Worm (Caenorhabditis elegans) whole organism, L1 larva: Measurements from ENCODE around the gene C27D9.2.

ENCODE experiments used
- Y116A8C.19 ChIP-seq: sonication (generic microtip); optimal IDR thresholded peaks from 2 replicates; lab custom pipeline; 2016; ENCODE audit warnings: missing compliant biosample characterization, missing genetic modification characterization, borderline replicate concordance
- alr-1 ChIP-seq: fragments of 200-800 bp; sonication (Bioruptor generic); optimal IDR thresholded peaks from 2 replicates; lab custom pipeline; 2018; ENCODE audit warnings: borderline replicate concordance, mild to moderate bottlenecking, missing genetic modification characterization, missing compliant biosample characterization
- ama-1 ChIP-seq: fragments of 150-350 bp; optimal IDR thresholded peaks from 2 replicates; lab custom pipeline; 2014
- blmp-1 ChIP-seq: fragments of 150-350 bp; optimal IDR thresholded peaks from 2 replicates; lab custom pipeline; 2014; ENCODE audit warnings: missing biosample characterization, missing genetic modification characterization
- ceh-88 ChIP-seq: fragments of 200-800 bp; sonication (Bioruptor generic); IDR thresholded peaks from 2 replicates; pipeline ENCODE4 v1.3.6; 2022; ENCODE audit warnings: missing genetic modification characterization, missing compliant biosample characterization
- ceh-90 ChIP-seq: sonication (generic microtip); optimal IDR thresholded peaks from 2 replicates; lab custom pipeline; 2016; ENCODE audit warnings: missing genetic modification characterization, missing compliant biosample characterization
- ces-1 ChIP-seq: fragments of 150-350 bp; optimal IDR thresholded peaks from 2 replicates; lab custom pipeline; 2014; ENCODE audit warnings: missing biosample characterization, missing genetic modification reagents, missing genetic modification characterization
- efl-1 ChIP-seq, 4 experiments: fragments of 150-350 bp; optimal IDR thresholded peaks in 3 of 4; peaks in 1 of 4; 1 replicate in 1 of 4; 2 replicates in 3 of 4; lab custom pipeline; 2014; ENCODE audit warnings: missing biosample characterization in 2 of 4, missing genetic modification characterization in 2 of 4, missing genetic modification reagents in 2 of 4
- egl-13 ChIP-seq: sonication (generic microtip); optimal IDR thresholded peaks from 2 replicates; lab custom pipeline; 2016; ENCODE audit warnings: missing genotype, missing genetic modification reagents, missing genetic modification characterization, missing compliant biosample characterization
- egl-27 ChIP-seq, 2 experiments: fragments of 150-350 bp in 1 of 2; sonication (generic microtip); optimal IDR thresholded peaks; 3 replicates each; lab custom pipeline; 2017 to 2018; ENCODE audit warnings: missing biosample characterization in 2 of 2, missing genetic modification characterization in 2 of 2, missing genetic modification reagents in 2 of 2
- elt-3 ChIP-seq, 6 experiments: fragments of 150-350 bp in 1 of 6; sonication (generic microtip); optimal IDR thresholded peaks; 2 replicates each; lab custom pipeline; 2017 to 2018; ENCODE audit warnings: missing biosample characterization in 6 of 6, missing genetic modification characterization in 6 of 6, inconsistent platforms in 1 of 6
- fkh-4 ChIP-seq: sonication (generic microtip); optimal IDR thresholded peaks from 2 replicates; lab custom pipeline; 2016; ENCODE audit warnings: missing compliant biosample characterization, missing genetic modification characterization, borderline replicate concordance
- fkh-8 ChIP-seq: sonication (generic microtip); optimal IDR thresholded peaks from 2 replicates; lab custom pipeline; 2016; ENCODE audit warnings: mild to moderate bottlenecking, missing genetic modification characterization, missing compliant biosample characterization
- grh-1 ChIP-seq: fragments of 200-800 bp; sonication (Bioruptor generic); IDR thresholded peaks from 2 replicates; pipeline ENCODE4 v1.3.6; 2022; ENCODE audit warnings: missing genetic modification reagents, missing genetic modification characterization, missing compliant biosample characterization
- hlh-4 ChIP-seq: sonication (generic microtip); optimal IDR thresholded peaks from 2 replicates; lab custom pipeline; 2016; ENCODE audit warnings: mild to moderate bottlenecking, missing genetic modification characterization, missing compliant biosample characterization
- hpl-2 ChIP-seq: fragments of 150-350 bp; optimal IDR thresholded peaks from 2 replicates; lab custom pipeline; 2014; ENCODE audit warnings: missing biosample characterization, missing genetic modification reagents, missing genetic modification characterization
- irx-1 ChIP-seq: sonication (generic microtip); optimal IDR thresholded peaks from 2 replicates; lab custom pipeline; 2016; ENCODE audit warnings: missing genetic modification characterization, missing compliant biosample characterization
- isw-1 ChIP-seq: fragments of 200-800 bp; sonication (Bioruptor generic); IDR thresholded peaks from 2 replicates; pipeline ENCODE4 v1.3.6; 2022; ENCODE audit warnings: missing genetic modification characterization, missing compliant biosample characterization
- jun-1 ChIP-seq: fragments of 150-350 bp; optimal IDR thresholded peaks from 2 replicates; lab custom pipeline; 2014; ENCODE audit warnings: missing biosample characterization, missing genetic modification reagents, missing genetic modification characterization
- lin-14 ChIP-seq: fragments of 200-800 bp; sonication (Bioruptor generic); optimal IDR thresholded peaks from 2 replicates; lab custom pipeline; 2018; ENCODE audit warnings: mild to moderate bottlenecking, missing genetic modification characterization, moderate library complexity, missing compliant biosample characterization
- lsy-2 ChIP-seq, 2 experiments: fragments of 150-350 bp; optimal IDR thresholded peaks; 2 replicates each; lab custom pipeline; 2014; ENCODE audit warnings: missing biosample characterization in 2 of 2, missing genetic modification characterization in 2 of 2
- nhr-12 ChIP-seq: sonication (generic microtip); optimal IDR thresholded peaks from 2 replicates; lab custom pipeline; 2017; ENCODE audit warnings: missing biosample characterization, missing genetic modification characterization
- nhr-28 ChIP-seq: fragments of 150-350 bp; optimal IDR thresholded peaks from 2 replicates; lab custom pipeline; 2014; ENCODE audit warnings: missing biosample characterization, missing genetic modification characterization
- nhr-71 ChIP-seq: sonication (generic microtip); optimal IDR thresholded peaks from 2 replicates; lab custom pipeline; 2016; ENCODE audit warnings: mild to moderate bottlenecking, missing genetic modification characterization, moderate library complexity, missing compliant biosample characterization
- nhr-77 ChIP-seq: fragments of 150-350 bp; optimal IDR thresholded peaks from 2 replicates; lab custom pipeline; 2014; ENCODE audit warnings: missing biosample characterization, missing genetic modification characterization
- nhr-84 ChIP-seq: sonication (generic microtip); optimal IDR thresholded peaks from 2 replicates; lab custom pipeline; 2017; ENCODE audit warnings: missing biosample characterization, missing genetic modification characterization
- nhr-85 ChIP-seq: sonication (generic microtip); peaks from one replicate; lab custom pipeline; 2016; ENCODE audit warnings: missing genetic modification characterization, inconsistent platforms, missing compliant biosample characterization
- pag-3 ChIP-seq: sonication (generic microtip); optimal IDR thresholded peaks from 2 replicates; lab custom pipeline; 2017; ENCODE audit warnings: missing genetic modification characterization, mild to moderate bottlenecking, missing compliant biosample characterization, antibody characterized with exemption, borderline replicate concordance; ENCODE audit not compliant: insufficient read depth
- pax-3 ChIP-seq: fragments of 200-800 bp; sonication (Bioruptor generic); optimal IDR thresholded peaks from 2 replicates; lab custom pipeline; 2018; ENCODE audit warnings: mild to moderate bottlenecking, missing genetic modification characterization, moderate library complexity, missing compliant biosample characterization
- pqm-1 ChIP-seq: sonication (generic microtip); optimal IDR thresholded peaks from 3 replicates; lab custom pipeline; 2017; ENCODE audit warnings: missing biosample characterization, missing genetic modification characterization
- rnt-1 ChIP-seq: sonication (generic microtip); optimal IDR thresholded peaks from 2 replicates; lab custom pipeline; 2016; ENCODE audit warnings: mild to moderate bottlenecking, missing genetic modification characterization, moderate library complexity, missing compliant biosample characterization
- snu-23 ChIP-seq: sonication (generic microtip); optimal IDR thresholded peaks from 2 replicates; lab custom pipeline; 2016; ENCODE audit warnings: missing genetic modification characterization, missing compliant biosample characterization
- sox-4 ChIP-seq: sonication (generic microtip); optimal IDR thresholded peaks from 2 replicates; lab custom pipeline; 2016; ENCODE audit warnings: missing genetic modification characterization, missing compliant biosample characterization
- tlp-1 ChIP-seq: fragments of 150-350 bp; optimal IDR thresholded peaks from 2 replicates; lab custom pipeline; 2014; ENCODE audit warnings: missing biosample characterization, missing genetic modification characterization
- unc-86 ChIP-seq: sonication (generic microtip); optimal IDR thresholded peaks from 2 replicates; lab custom pipeline; 2016; ENCODE audit warnings: missing genetic modification characterization, missing compliant biosample characterization
- xbp-1 ChIP-seq: sonication (generic microtip); optimal IDR thresholded peaks from 2 replicates; lab custom pipeline; 2016; ENCODE audit warnings: missing genetic modification characterization, missing compliant biosample characterization
- ztf-4 ChIP-seq: fragments of 150-350 bp; optimal IDR thresholded peaks from 2 replicates; lab custom pipeline; 2014; ENCODE audit warnings: missing biosample characterization, missing genetic modification characterization

The C27D9.2 gene

ce11 chrII:4736585-4736984 is 20.1 kb downstream of the C27D9.2 start:
- TF ChIP-seq efl-1 (optimal IDR thresholded peaks at IDR 0.05; lab: Kevin White, UChicago) (peak in 1 of 2 experiments; percentile 12), efl-1 (GFP tag; optimal IDR thresholded peaks at IDR 0.05 in 1 of 2; lab: Kevin White, UChicago) (peak in 1 of 2 experiments; percentile 82), nhr-28 (tag; lab: Kevin White, UChicago) (no peak), lsy-2 (tag; optimal IDR thresholded peaks at IDR 0.05; lab: Kevin White, UChicago) (peak; percentile 19 to 20), nhr-71 (peak; percentile 65), lin-14 (peak; percentile 60), fkh-4 (tag; lab: Kevin White, UChicago) (no peak), grh-1 (no peak), nhr-77 (tag; lab: Kevin White, UChicago) (no peak), rnt-1 (tag; lab: Kevin White, UChicago) (peak; percentile 38), pag-3 (tag; lab: Kevin White, UChicago) (peak; percentile 58), snu-23 (GFP tag; lab: Kevin White, UChicago) (peak; percentile 19), egl-13 (tag; lab: Kevin White, UChicago) (no peak)

- no peak for TF ChIP-seq xbp-1 (tag; lab: Kevin White, UChicago)
- no peak for TF ChIP-seq hpl-2 (GFP tag; lab: Kevin White, UChicago)
- peak in 1 of 2 experiments; percentile 11 for TF ChIP-seq lsy-2 (tag; optimal IDR thresholded peaks at IDR 0.05; lab: Kevin White, UChicago)
- TF ChIP-seq nhr-84 = no peak
- TF ChIP-seq elt-3 (tag; optimal IDR thresholded peaks at IDR 0.05; lab: Kevin White, UChicago) = no peak
- TF ChIP-seq nhr-77 (tag; lab: Kevin White, UChicago) = no peak
- TF ChIP-seq fkh-8 (tag; lab: Kevin White, UChicago) = no peak
- TF ChIP-seq ztf-4 = no peak
- TF ChIP-seq irx-1 (tag; lab: Kevin White, UChicago) = no peak
- no peak for TF ChIP-seq ceh-90 (tag; lab: Kevin White, UChicago)
- TF ChIP-seq blmp-1 (tag; lab: Kevin White, UChicago) = peak; percentile 100
- no peak for TF ChIP-seq tlp-1 (tag; lab: Kevin White, UChicago)
- TF ChIP-seq sox-4 (tag; lab: Kevin White, UChicago) = no peak
- no peak for TF ChIP-seq unc-86 (tag; lab: Kevin White, UChicago)
- no peak for TF ChIP-seq Y116A8C.19 (tag; lab: Kevin White, UChicago)
- TF ChIP-seq pag-3 (tag; lab: Kevin White, UChicago) = no peak
- no peak for TF ChIP-seq alr-1 (tag; lab: Kevin White, UChicago)
- TF ChIP-seq pqm-1 (tag; lab: Kevin White, UChicago) = no peak
- no peak for TF ChIP-seq pax-3 (tag; lab: Kevin White, UChicago)
- no peak for TF ChIP-seq hlh-4
- TF ChIP-seq nhr-12 (tag; lab: Kevin White, UChicago) = no peak
- TF ChIP-seq lin-14 = peak; percentile 65
- peak; percentile 54 for TF ChIP-seq nhr-85 (tag; lab: Kevin White, UChicago)
- no peak for TF ChIP-seq ama-1
- no peak for TF ChIP-seq isw-1 (GFP tag; lab: Robert Waterston, UW)
- TF ChIP-seq, all 84 proteins: peak for 4
These were observed 22.2 kb downstream of the C27D9.2 start for ce11 chrII:4734477-4734876.

ce11 chrII:4733848-4734247 is 22.8 kb downstream of the C27D9.2 start, which contains the start of gene F41C3.11:
Gene F41C3.11, minus strand, starts transcription at chrII:4733948.
- TF ChIP-seq ama-1 = no peak
- TF ChIP-seq blmp-1 (tag; lab: Kevin White, UChicago) = peak; percentile 25

DNA sequence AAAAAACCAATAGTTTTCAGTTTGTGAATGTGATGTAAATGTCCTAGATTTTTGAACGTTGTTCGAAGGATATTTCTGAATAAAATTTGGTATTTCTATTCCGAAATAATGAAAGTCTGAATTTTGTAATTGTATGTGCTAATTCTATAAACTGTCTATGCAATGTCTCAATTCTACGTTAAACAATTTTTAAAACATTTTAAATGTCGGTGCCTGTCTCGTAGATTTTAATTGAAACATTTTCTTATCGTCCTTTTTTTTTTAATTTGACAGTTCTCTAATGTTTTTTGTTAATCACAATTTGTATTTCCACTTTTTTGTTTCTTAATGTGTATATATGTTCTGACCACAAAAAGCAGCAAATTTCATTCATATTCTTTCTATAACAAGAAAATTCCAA is 26.9 kb downstream of the C27D9.2 start, which contains the start of gene F41C3.7:
Gene F41C3.7 (plus strand): TSS at position 301 of the 400 bp plus-strand sequence.
- TF ChIP-seq sox-4 (tag; lab: Kevin White, UChicago) (no peak), egl-27 (tag; optimal IDR thresholded peaks at IDR 0.05; lab: Kevin White, UChicago) (no peak), ceh-88 (no peak), ces-1 (GFP tag; lab: Kevin White, UChicago) (no peak), jun-1 (tag; lab: Kevin White, UChicago) (no peak), isw-1 (GFP tag; lab: Robert Waterston, UW) (no peak)
